Fruit fly (Drosophila melanogaster): ENCODE measurements around the gene Polr1C.

DNA sequence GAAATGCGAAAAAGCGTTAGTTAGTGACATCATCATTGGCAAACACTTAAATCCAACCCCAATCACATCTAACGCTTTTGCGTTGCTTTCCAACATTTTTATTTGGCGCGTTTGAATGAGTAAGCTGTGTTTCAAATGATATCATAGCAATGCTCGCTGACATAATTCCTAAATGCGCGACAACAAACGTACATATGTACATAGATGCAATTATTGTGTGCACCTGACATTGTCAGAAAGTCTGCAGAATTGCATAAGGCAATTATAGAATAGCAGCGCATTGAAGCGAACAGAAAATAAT is 29.4 kb downstream of the Polr1C start:
- TF ChIP-seq rn (GFP tag; IDR thresholded peaks at IDR 0.05) (no peak), CG32121 (GFP tag; IDR thresholded peaks at IDR 0.05) (no peak), CG4496 (GFP tag; IDR thresholded peaks at IDR 0.05) (no peak), Pif1A (GFP tag; optimal IDR thresholded peaks at IDR 0.05) (no peak), CG10348 (GFP tag; IDR thresholded peaks at IDR 0.05) (no peak), CG9948 (tag; optimal IDR thresholded peaks at IDR 0.05) (no peak), Snoo (tag; optimal IDR thresholded peaks at IDR 0.05) (no peak), CG8159 (tag; optimal IDR thresholded peaks at IDR 0.05) (no peak), D1 (tag; optimal IDR thresholded peaks at IDR 0.05) (no peak), CG14655 (GFP tag; optimal IDR thresholded peaks at IDR 0.05) (no peak), CG17806 (tag; optimal IDR thresholded peaks at IDR 0.05) (no peak), Ets98B (GFP tag; IDR thresholded peaks at IDR 0.05) (no peak)
